Worm (Caenorhabditis elegans): ENCODE results near the gene dig-1.

ce11 chrIII:6818037-6818436 lies 71.9 kb downstream of the dig-1 start:
- no peak for TF ChIP-seq nhr-12 (tag; optimal IDR thresholded peaks at IDR 0.05)
- TF ChIP-seq lin-39 (tag; optimal IDR thresholded peaks at IDR 0.05): no peak
- no peak for TF ChIP-seq ceh-9 (tag; optimal IDR thresholded peaks at IDR 0.05)
